Worm (Caenorhabditis elegans): ENCODE measurements around the gene cgt-3.

DNA sequence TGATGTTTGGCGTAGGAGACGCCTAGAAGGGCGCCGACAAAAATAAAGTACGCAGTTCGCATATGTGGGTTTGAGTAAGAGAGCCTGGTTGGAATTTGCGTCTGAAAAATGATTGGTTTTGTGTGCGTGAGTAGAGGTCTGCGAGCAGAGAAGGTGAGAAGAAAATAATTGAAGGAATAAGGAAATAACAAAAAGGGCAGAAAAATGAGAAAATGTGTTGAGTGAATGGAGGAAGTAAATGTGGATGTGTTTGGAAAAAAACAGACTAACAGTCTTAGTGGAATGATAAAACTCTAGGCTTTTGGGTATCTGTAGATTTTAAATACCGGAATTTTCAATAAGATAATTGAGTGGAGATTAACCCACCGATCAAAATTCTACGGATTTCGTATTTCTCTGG lies 45.5 kb downstream of the cgt-3 start, which contains the start of gene casy-1:
- TF ChIP-seq ceh-79 (tag; optimal IDR thresholded peaks at IDR 0.05) (no peak), cebp-2 (GFP tag; IDR thresholded peaks at IDR 0.05) (no peak), ceh-91 (GFP tag; IDR thresholded peaks at IDR 0.05) (no peak), snpc-4 (GFP tag; optimal IDR thresholded peaks at IDR 0.05) (no peak), snpc-4 (tag; optimal IDR thresholded peaks at IDR 0.05) (no peak), repo-1 (tag; optimal IDR thresholded peaks at IDR 0.05) (no peak), efl-1 (GFP tag; optimal IDR thresholded peaks at IDR 0.05) (no peak), snpc-3.4 (tag; optimal IDR thresholded peaks at IDR 0.05) (no peak), ztf-22 (GFP tag; optimal IDR thresholded peaks at IDR 0.05) (no peak), madf-10 (tag; optimal IDR thresholded peaks at IDR 0.05) (no peak), F57A8.1 (GFP tag; optimal IDR thresholded peaks at IDR 0.05) (no peak), nhr-90 (tag; optimal IDR thresholded peaks at IDR 0.05) (no peak)
